Fruit fly (Drosophila melanogaster) Kc167 (cell line): ENCODE data around the gene Had1.

Experiments used
- psq ChIP-seq: fragments of >200 bp; optimal IDR thresholded peaks from 2 replicates; lab custom pipeline; 2017; ENCODE audit warnings: missing external identifiers
- ttk ChIP-seq: sonication (Bioruptor generic); optimal IDR thresholded peaks from 2 replicates; lab custom pipeline; 2017; ENCODE audit warnings: missing external identifiers

- TF ChIP-seq ttk (lab: Kevin White, UChicago) = no peak
- TF ChIP-seq psq (lab: Kevin White, UChicago) = no peak
Observed at dm6 chrX:16320197-16320921, 11.9 kb upstream of the Had1 start, which contains the start of gene Cyp1.
